Worm (Caenorhabditis elegans) whole organism, young adult: ENCODE data around the gene aman-1.

Source experiments
- F57A8.1 ChIP-seq: fragments of 200-800 bp; sonication (Bioruptor generic); optimal IDR thresholded peaks from 2 replicates; lab custom pipeline; 2018; ENCODE audit warnings: mild to moderate bottlenecking, missing genetic modification characterization, moderate library complexity, missing compliant biosample characterization
- hmg-20 ChIP-seq: fragments of 200-800 bp; sonication (Bioruptor generic); IDR thresholded peaks from 2 replicates; pipeline ENCODE4 v1.3.6; 2022; ENCODE audit warnings: missing genetic modification reagents, missing genetic modification characterization, missing compliant biosample characterization
- nfyb-1 ChIP-seq: fragments of 200-800 bp; sonication (Bioruptor generic); IDR thresholded peaks from 2 replicates; pipeline ENCODE4 v1.3.6; 2022; ENCODE audit warnings: missing genetic modification reagents, missing genetic modification characterization, missing compliant biosample characterization
- ztf-25 ChIP-seq: fragments of 200-800 bp; sonication (Bioruptor generic); IDR thresholded peaks from 2 replicates; pipeline ENCODE4 v1.3.6; 2022; ENCODE audit warnings: missing genetic modification reagents, missing genetic modification characterization, missing compliant biosample characterization

DNA sequence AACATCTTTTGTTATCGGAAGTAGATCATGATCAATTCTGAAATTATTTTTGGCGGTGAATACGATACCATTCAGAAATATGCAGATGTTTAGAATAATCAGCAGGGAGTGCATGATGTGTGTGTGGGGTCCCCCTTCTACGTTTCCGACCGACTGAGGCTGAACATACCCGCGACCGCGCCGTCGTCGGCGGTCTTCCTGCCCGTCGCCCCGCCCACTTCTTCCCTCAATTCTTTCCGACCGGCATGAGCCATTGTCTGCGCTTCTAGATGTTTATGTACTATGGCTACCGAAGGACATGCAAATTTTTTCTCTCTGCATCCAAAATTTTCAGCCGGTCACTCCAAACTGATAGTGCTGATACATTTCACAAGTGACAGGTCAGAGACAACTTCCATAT lies 11.1 kb downstream of the aman-1 start:
- TF ChIP-seq nfyb-1 (GFP tag; lab: Robert Waterston, UW) = no peak; the same call in 1 of the 2 replicates
- no peak for TF ChIP-seq ztf-25 (GFP tag; lab: Robert Waterston, UW)
- no peak for TF ChIP-seq F57A8.1 (GFP tag; lab: Kevin White, UChicago)
- no peak for TF ChIP-seq hmg-20 (GFP tag; lab: Robert Waterston, UW)
